Fruit fly (Drosophila melanogaster) whole organism, embryonic: ENCODE data around the gene CG4709.

ENCODE experiments used
- Atf3 ChIP-seq: fragments of 200-800 bp; sonication (Bioruptor generic); optimal IDR thresholded peaks from 3 replicates; lab custom pipeline; 2016; ENCODE audit warnings: missing biosample characterization, missing genetic modification characterization
- B-H2 ChIP-seq: fragments of 200-800 bp; sonication (Bioruptor generic); optimal IDR thresholded peaks from 2 replicates; lab custom pipeline; 2018; ENCODE audit warnings: missing biosample characterization, mild to moderate bottlenecking, missing genetic modification characterization
- Bteb2 ChIP-seq: fragments of 200-800 bp; sonication (Bioruptor generic); optimal IDR thresholded peaks from 2 replicates; lab custom pipeline; 2016; ENCODE audit warnings: missing biosample characterization, missing genetic modification characterization
- CG10565 ChIP-seq: fragments of 200-800 bp; sonication (Bioruptor generic); optimal IDR thresholded peaks from 3 replicates; lab custom pipeline; 2016; ENCODE audit warnings: missing biosample characterization, mild to moderate bottlenecking, missing genetic modification characterization
- CG11456 ChIP-seq: fragments of 200-800 bp; sonication (Bioruptor generic); IDR thresholded peaks from 3 replicates; pipeline ENCODE4 v1.3.6; 2022; ENCODE audit warnings: missing biosample characterization, missing genetic modification characterization
- CG12659 ChIP-seq: fragments of 200-800 bp; sonication (Bioruptor generic); optimal IDR thresholded peaks from 3 replicates; lab custom pipeline; 2017; ENCODE audit warnings: mild to moderate bottlenecking, missing biosample characterization, missing genetic modification reagents, missing genetic modification characterization
- CG13296 ChIP-seq: fragments of 200-800 bp; sonication (Bioruptor generic); optimal IDR thresholded peaks from 3 replicates; lab custom pipeline; 2018; ENCODE audit warnings: missing biosample characterization, mild to moderate bottlenecking, missing genetic modification characterization
- CG15601 ChIP-seq: fragments of 200-800 bp; sonication (Bioruptor generic); optimal IDR thresholded peaks from 3 replicates; lab custom pipeline; 2019; ENCODE audit warnings: missing biosample characterization, mild to moderate bottlenecking, missing genetic modification characterization, moderate library complexity
- CG16779 ChIP-seq: fragments of 200-800 bp; sonication (Bioruptor generic); IDR thresholded peaks from 2 replicates; pipeline ENCODE4 v1.3.6; 2022; ENCODE audit warnings: missing biosample characterization, missing genetic modification characterization
- CG1832 ChIP-seq: fragments of 200-800 bp; sonication (Bioruptor generic); optimal IDR thresholded peaks from 2 replicates; lab custom pipeline; 2017; ENCODE audit warnings: missing biosample characterization, mild to moderate bottlenecking, missing genetic modification characterization, inconsistent platforms
- CG2678 ChIP-seq: fragments of 200-800 bp; sonication (Bioruptor generic); optimal IDR thresholded peaks from 3 replicates; lab custom pipeline; 2019; ENCODE audit warnings: missing biosample characterization, mild to moderate bottlenecking, missing genetic modification characterization, moderate library complexity
- CG30431 ChIP-seq: fragments of 200-800 bp; sonication (Bioruptor generic); optimal IDR thresholded peaks from 2 replicates; lab custom pipeline; 2017; ENCODE audit warnings: missing biosample characterization, missing genetic modification characterization
- CG3065 ChIP-seq: fragments of 200-800 bp; sonication (Bioruptor generic); optimal IDR thresholded peaks from 2 replicates; lab custom pipeline; 2016; ENCODE audit warnings: missing biosample characterization, missing genetic modification characterization
- CG32767 ChIP-seq: fragments of 200-800 bp; sonication (Bioruptor generic); IDR thresholded peaks from 2 replicates; pipeline ENCODE4 v1.3.6; 2022; ENCODE audit warnings: missing biosample characterization, missing genetic modification characterization
- CG34376 ChIP-seq: fragments of 200-800 bp; sonication (Bioruptor generic); optimal IDR thresholded peaks from 2 replicates; lab custom pipeline; 2018; ENCODE audit warnings: missing biosample characterization, mild to moderate bottlenecking, missing genetic modification characterization
- CG42726 ChIP-seq: fragments of 200-800 bp; sonication (Bioruptor generic); IDR thresholded peaks from 2 replicates; pipeline ENCODE4 v1.3.6; 2022; ENCODE audit warnings: missing biosample characterization, missing genetic modification characterization; ENCODE audit not compliant: partially characterized antibody
- CG4282 ChIP-seq: fragments of 200-800 bp; sonication (Bioruptor generic); optimal IDR thresholded peaks from 2 replicates; lab custom pipeline; 2016; ENCODE audit warnings: missing biosample characterization, missing genetic modification characterization
- CG4730 ChIP-seq: fragments of 200-800 bp; sonication (Bioruptor generic); IDR thresholded peaks from 2 replicates; pipeline ENCODE4 v1.3.6; 2022; ENCODE audit warnings: missing biosample characterization, missing genetic modification characterization
- CG5245 ChIP-seq: fragments of 200-800 bp; sonication (Bioruptor generic); optimal IDR thresholded peaks from 3 replicates; lab custom pipeline; 2016; ENCODE audit warnings: missing biosample characterization, missing genetic modification characterization
- CG6272 ChIP-seq: fragments of 200-800 bp; sonication (Bioruptor generic); IDR thresholded peaks from 2 replicates; pipeline ENCODE4 v1.3.6; 2022; ENCODE audit warnings: missing biosample characterization, missing genetic modification characterization
- CG6854 ChIP-seq: fragments of 200-800 bp; sonication (Bioruptor generic); optimal IDR thresholded peaks from 3 replicates; lab custom pipeline; 2017; ENCODE audit warnings: missing biosample characterization, mild to moderate bottlenecking, missing genetic modification characterization
- CG7372 ChIP-seq: fragments of 200-800 bp; sonication (Bioruptor generic); IDR thresholded peaks from 2 replicates; pipeline ENCODE4 v1.3.6; 2022; ENCODE audit warnings: missing biosample characterization, missing genetic modification characterization
- CG7556 ChIP-seq: fragments of 200-800 bp; sonication (Bioruptor generic); optimal IDR thresholded peaks from 2 replicates; lab custom pipeline; 2017; ENCODE audit warnings: missing biosample characterization, mild to moderate bottlenecking, missing genetic modification characterization
- CG8089 ChIP-seq: fragments of 200-800 bp; sonication (Bioruptor generic); optimal IDR thresholded peaks from 3 replicates; lab custom pipeline; 2016; ENCODE audit warnings: missing biosample characterization, missing genetic modification characterization
- Dll ChIP-seq: fragments of 200-800 bp; sonication (Bioruptor generic); IDR thresholded peaks from 4 replicates; pipeline ENCODE4 v1.3.6; 2022; ENCODE audit warnings: missing biosample characterization, missing genetic modification characterization; ENCODE audit not compliant: partially characterized antibody
- HLH3B ChIP-seq: fragments of 200-800 bp; sonication (Bioruptor generic); IDR thresholded peaks from 2 replicates; pipeline ENCODE4 v1.3.6; 2022; ENCODE audit warnings: missing biosample characterization, missing genetic modification characterization
- HLH54F ChIP-seq: fragments of 200-800 bp; sonication (Bioruptor generic); optimal IDR thresholded peaks from 3 replicates; lab custom pipeline; 2016; ENCODE audit warnings: missing biosample characterization, missing genetic modification characterization
- Hmx ChIP-seq: fragments of 200-800 bp; sonication (Bioruptor generic); optimal IDR thresholded peaks from 2 replicates; lab custom pipeline; 2016; ENCODE audit warnings: missing biosample characterization, missing genetic modification characterization
- Hr78 ChIP-seq, 2 experiments: fragments of 200-800 bp in 1 of 2; fragments of >200 bp in 1 of 2; sonication (Bioruptor generic) in 1 of 2; optimal IDR thresholded peaks; 2 replicates each; lab custom pipeline; 2017 to 2019; ENCODE audit warnings: missing biosample characterization in 2 of 2, missing genetic modification characterization in 2 of 2, mild to moderate bottlenecking in 1 of 2, moderate library complexity in 1 of 2
- MESR4 ChIP-seq: fragments of 200-800 bp; sonication (Bioruptor generic); optimal IDR thresholded peaks from 2 replicates; lab custom pipeline; 2018; ENCODE audit warnings: missing biosample characterization, mild to moderate bottlenecking, missing genetic modification characterization, moderate library complexity
- Meics ChIP-seq: fragments of 200-800 bp; sonication (Bioruptor generic); optimal IDR thresholded peaks from 2 replicates; lab custom pipeline; 2017; ENCODE audit warnings: missing biosample characterization, mild to moderate bottlenecking, missing genetic modification characterization
- NC2β ChIP-seq: fragments of 200-800 bp; sonication (Bioruptor generic); optimal IDR thresholded peaks from 2 replicates; lab custom pipeline; 2016; ENCODE audit warnings: missing biosample characterization, missing genetic modification characterization
- Pdp1 ChIP-seq, 2 experiments: fragments of 200-800 bp; sonication (Bioruptor generic); optimal IDR thresholded peaks; 3 replicates each; lab custom pipeline; 2016; ENCODE audit warnings: missing biosample characterization in 2 of 2, missing genetic modification characterization in 2 of 2, mild to moderate bottlenecking in 1 of 2, moderate library complexity in 1 of 2
- Sin3A ChIP-seq: fragments of >200 bp; optimal IDR thresholded peaks from 2 replicates; lab custom pipeline; 2018
- Sox100B ChIP-seq: fragments of 200-800 bp; sonication (Bioruptor generic); optimal IDR thresholded peaks from 3 replicates; lab custom pipeline; 2018; ENCODE audit warnings: missing biosample characterization, mild to moderate bottlenecking, missing genetic modification characterization
- Vsx1 ChIP-seq: fragments of 200-800 bp; sonication (Bioruptor generic); optimal IDR thresholded peaks from 2 replicates; lab custom pipeline; 2017; ENCODE audit warnings: missing biosample characterization, mild to moderate bottlenecking, missing genetic modification characterization, missing genetic modification reagents
- Xbp1 ChIP-seq: fragments of 200-800 bp; sonication (Bioruptor generic); optimal IDR thresholded peaks from 3 replicates; lab custom pipeline; 2016; ENCODE audit warnings: missing biosample characterization, mild to moderate bottlenecking, missing genetic modification characterization
- abd-A ChIP-seq: fragments of 200-800 bp; sonication (Bioruptor generic); optimal IDR thresholded peaks from 3 replicates; lab custom pipeline; 2019; ENCODE audit warnings: missing biosample characterization, mild to moderate bottlenecking, missing genetic modification characterization, moderate library complexity
- ase ChIP-seq: fragments of 200-800 bp; sonication (Bioruptor generic); IDR thresholded peaks from 3 replicates; pipeline ENCODE4 v1.3.6; 2022; ENCODE audit warnings: missing biosample characterization, missing genetic modification characterization
- caup ChIP-seq: fragments of 200-800 bp; sonication (Bioruptor generic); optimal IDR thresholded peaks from 3 replicates; lab custom pipeline; 2017; ENCODE audit warnings: missing biosample characterization, mild to moderate bottlenecking, missing genetic modification characterization, moderate library complexity; ENCODE audit not compliant: severe bottlenecking
- ftz-f1 ChIP-seq: fragments of 200-800 bp; sonication (Bioruptor generic); optimal IDR thresholded peaks from 2 replicates; lab custom pipeline; 2016; ENCODE audit warnings: missing biosample characterization, missing genetic modification characterization
- gfzf ChIP-seq: fragments of 200-800 bp; sonication (Bioruptor generic); optimal IDR thresholded peaks from 2 replicates; lab custom pipeline; 2016; ENCODE audit warnings: missing biosample characterization, mild to moderate bottlenecking, missing genetic modification characterization, moderate library complexity
- lab ChIP-seq: fragments of 200-800 bp; sonication (Bioruptor generic); optimal IDR thresholded peaks from 3 replicates; lab custom pipeline; 2017; ENCODE audit warnings: missing biosample characterization, missing genetic modification characterization, mild to moderate bottlenecking, moderate library complexity, missing genetic modification reagents
- nom ChIP-seq: fragments of 200-800 bp; sonication (Bioruptor generic); optimal IDR thresholded peaks from 2 replicates; lab custom pipeline; 2017; ENCODE audit warnings: missing biosample characterization, missing genetic modification characterization, mild to moderate bottlenecking, moderate library complexity, missing genetic modification reagents
- slbo ChIP-seq: fragments of 200-800 bp; sonication (Bioruptor generic); IDR thresholded peaks from 2 replicates; pipeline ENCODE4 v1.3.6; 2022; ENCODE audit warnings: missing biosample characterization, missing genetic modification characterization
- slou ChIP-seq: fragments of 200-800 bp; sonication (Bioruptor generic); optimal IDR thresholded peaks from 3 replicates; lab custom pipeline; 2016; ENCODE audit warnings: missing biosample characterization, missing genetic modification characterization
- sqz ChIP-seq: fragments of 200-800 bp; sonication (Bioruptor generic); optimal IDR thresholded peaks from 3 replicates; lab custom pipeline; 2018; ENCODE audit warnings: missing biosample characterization, mild to moderate bottlenecking, missing genetic modification characterization
- ssp ChIP-seq: fragments of 200-800 bp; sonication (Bioruptor generic); IDR thresholded peaks from 2 replicates; pipeline ENCODE4 v1.3.6; 2022; ENCODE audit warnings: missing biosample characterization, missing genetic modification characterization
- tio ChIP-seq: fragments of 200-800 bp; sonication (Bioruptor generic); optimal IDR thresholded peaks from 2 replicates; lab custom pipeline; 2017; ENCODE audit warnings: missing biosample characterization, missing genetic modification characterization, inconsistent platforms
- wdn ChIP-seq: fragments of 200-800 bp; sonication (Bioruptor generic); IDR thresholded peaks from 2 replicates; pipeline ENCODE4 v1.3.6; 2022; ENCODE audit warnings: missing biosample characterization, missing genetic modification characterization
- z ChIP-seq: fragments of 200-800 bp; sonication (Bioruptor generic); IDR thresholded peaks from 3 replicates; pipeline ENCODE4 v1.3.6; 2022; ENCODE audit warnings: missing biosample characterization, missing genetic modification characterization

CG4709 gene

dm6 chr2L:9963603-9964042 is 9.5 kb downstream of the CG4709 start, which contains the start of gene CG5850 (continued):
- no peak for TF ChIP-seq Atf3 (GFP tag; lab: Kevin White, UChicago)
- TF ChIP-seq ftz-f1 (GFP tag; lab: Kevin White, UChicago) = no peak
- TF ChIP-seq Bteb2 (GFP tag; lab: Kevin White, UChicago) = no peak
- no peak for TF ChIP-seq CG7556
- peak; percentile 34 for TF ChIP-seq sqz
- TF ChIP-seq caup (GFP tag; lab: Kevin White, UChicago) = no peak
- TF ChIP-seq z (GFP tag; lab: Robert Waterston, UW) = no peak
- TF ChIP-seq CG30431 = no peak
- no peak for TF ChIP-seq CG6272 (GFP tag; lab: Robert Waterston, UW)
- no peak for TF ChIP-seq slou (GFP tag; lab: Kevin White, UChicago)
- peak; percentile 43 for TF ChIP-seq CG2678
- TF ChIP-seq CG7372 (GFP tag; lab: Robert Waterston, UW) = no peak
- TF ChIP-seq ase (GFP tag; lab: Robert Waterston, UW) = no peak
- TF ChIP-seq CG15601 = peak; percentile 13
- no peak; the same call in 2 of the 4 replicates for TF ChIP-seq Dll (GFP tag; lab: Robert Waterston, UW)
- TF ChIP-seq CG4282 (GFP tag; lab: Kevin White, UChicago) = no peak
- no peak for TF ChIP-seq HLH3B (GFP tag; lab: Robert Waterston, UW)
- no peak for TF ChIP-seq tio
- TF ChIP-seq CG10565 (GFP tag; lab: Kevin White, UChicago) = no peak
- peak; percentile 17 for TF ChIP-seq lab (GFP tag; lab: Kevin White, UChicago)
- TF ChIP-seq Sin3A (lab: Kevin White, UChicago) = no peak
- no peak for TF ChIP-seq ssp (GFP tag; lab: Robert Waterston, UW)
- no peak for TF ChIP-seq NC2β (GFP tag; lab: Kevin White, UChicago)
- TF ChIP-seq nom (GFP tag; lab: Kevin White, UChicago) = peak; percentile 21
- no peak for TF ChIP-seq Hr78 (GFP tag; optimal IDR thresholded peaks at IDR 0.05; lab: Kevin White, UChicago)
- TF ChIP-seq Meics (GFP tag; lab: Kevin White, UChicago) = peak; percentile 1
- no peak for TF ChIP-seq wdn
- peak; percentile 5 for TF ChIP-seq Xbp1 (GFP tag; lab: Kevin White, UChicago)
- no peak for TF ChIP-seq CG4730 (GFP tag; lab: Robert Waterston, UW)
- TF ChIP-seq CG32767 (GFP tag; lab: Robert Waterston, UW) = no peak
- no peak for TF ChIP-seq Pdp1 (GFP tag; optimal IDR thresholded peaks at IDR 0.05; lab: Kevin White, UChicago)
- no peak for TF ChIP-seq CG6854 (GFP tag; lab: Kevin White, UChicago)
- no peak for TF ChIP-seq CG3065
- no peak for TF ChIP-seq CG11456
- TF ChIP-seq Vsx1 (GFP tag; lab: Kevin White, UChicago) = no peak
- no peak for TF ChIP-seq CG42726 (GFP tag; lab: Robert Waterston, UW)
- TF ChIP-seq Sox100B (GFP tag; lab: Kevin White, UChicago) = peak; percentile 54
- no peak for TF ChIP-seq abd-A (tag; lab: Kevin White, UChicago)
- TF ChIP-seq gfzf (GFP tag; lab: Kevin White, UChicago) = peak; percentile 58
- TF ChIP-seq HLH54F (GFP tag; lab: Kevin White, UChicago) = no peak
- no peak for TF ChIP-seq B-H2 (GFP tag; lab: Kevin White, UChicago)
- TF ChIP-seq slbo = no peak
- no peak for TF ChIP-seq CG1832
- no peak for TF ChIP-seq Hmx
- no peak for TF ChIP-seq CG8089 (GFP tag; lab: Kevin White, UChicago)
- TF ChIP-seq CG16779 (GFP tag; lab: Robert Waterston, UW) = no peak
- peak; percentile 84 for TF ChIP-seq MESR4 (GFP tag; lab: Kevin White, UChicago)
- TF ChIP-seq CG12659 = peak; percentile 51
- no peak for TF ChIP-seq CG34376 (GFP tag; lab: Kevin White, UChicago)
- TF ChIP-seq CG5245 (GFP tag; lab: Kevin White, UChicago) = no peak
- TF ChIP-seq CG13296 (GFP tag; lab: Kevin White, UChicago) = peak; percentile 41
